Worm (Caenorhabditis elegans) whole organism, young adult: ENCODE results near the gene algn-2.

ENCODE experiments used
- F49E8.2 ChIP-seq: sonication (generic microtip); optimal IDR thresholded peaks from 3 replicates; lab custom pipeline; 2017; ENCODE audit warnings: missing genetic modification characterization, mild to moderate bottlenecking, missing compliant biosample characterization, antibody characterized with exemption, moderate library complexity; ENCODE audit not compliant: insufficient read depth
- F52B5.7 ChIP-seq: sonication (generic microtip); optimal IDR thresholded peaks from 2 replicates; lab custom pipeline; 2016; ENCODE audit warnings: mild to moderate bottlenecking, missing genetic modification characterization, missing compliant biosample characterization
- F57C9.4 ChIP-seq: sonication (generic microtip); optimal IDR thresholded peaks from 2 replicates; lab custom pipeline; 2017; ENCODE audit warnings: mild to moderate bottlenecking, missing genetic modification characterization, missing compliant biosample characterization
- Y67H2A.10 ChIP-seq: fragments of 200-800 bp; sonication (Bioruptor generic); conservative IDR thresholded peaks from 2 replicates; pipeline ENCODE4 v1.3.6; 2022; ENCODE audit warnings: missing genetic modification reagents, missing genetic modification characterization, missing compliant biosample characterization
- Y79H2A.3 ChIP-seq: fragments of 200-800 bp; sonication (Bioruptor generic); conservative IDR thresholded peaks from 2 replicates; pipeline ENCODE4 v1.3.6; 2022; ENCODE audit warnings: missing genetic modification reagents, missing genetic modification characterization, missing compliant biosample characterization
- ekl-4 ChIP-seq: fragments of 200-800 bp; sonication (Bioruptor generic); IDR thresholded peaks from 2 replicates; pipeline ENCODE4 v1.3.6; 2022; ENCODE audit warnings: missing genetic modification reagents, missing genetic modification characterization, missing compliant biosample characterization
- lin-35 ChIP-seq, 3 experiments: fragments of 150-350 bp in 2 of 3; sonication (generic microtip) in 1 of 3; optimal IDR thresholded peaks; 2 replicates each; lab custom pipeline; 2014 to 2018; ENCODE audit warnings: missing biosample characterization in 3 of 3, missing genetic modification characterization in 3 of 3, missing genetic modification reagents in 3 of 3
- nhr-80 ChIP-seq: sonication (generic microtip); optimal IDR thresholded peaks from 2 replicates; lab custom pipeline; 2016; ENCODE audit warnings: missing genetic modification characterization, missing compliant biosample characterization

DNA sequence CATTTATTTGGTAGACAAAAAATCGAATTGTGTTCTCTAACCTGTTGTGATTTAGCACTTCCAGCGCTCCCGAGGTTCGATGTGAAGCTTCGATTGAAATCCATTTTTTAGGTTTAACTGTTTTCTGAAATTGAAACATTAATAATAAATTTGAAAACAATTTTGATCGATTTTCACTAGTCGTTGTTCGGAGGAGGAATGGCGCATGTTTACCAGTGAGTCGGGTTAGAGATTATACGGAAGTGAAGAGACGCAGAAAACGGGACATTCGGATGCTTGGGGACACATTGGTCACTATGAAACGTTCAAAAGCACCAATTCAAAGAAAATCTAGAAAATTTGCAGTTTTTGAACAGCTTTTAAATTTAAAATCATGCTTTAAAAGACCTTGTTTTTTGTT lies 23.7 kb downstream of the algn-2 start, which contains the start of gene fbxl-3:
- no peak for TF ChIP-seq F52B5.7
- TF ChIP-seq lin-35 (GFP tag; optimal IDR thresholded peaks at IDR 0.05; lab: Kevin White, UChicago) = no peak
- no peak for TF ChIP-seq nhr-80
- TF ChIP-seq Y79H2A.3 = no peak
- TF ChIP-seq F57C9.4 = no peak
- TF ChIP-seq ekl-4 (GFP tag; lab: Robert Waterston, UW) = no peak
- no peak for TF ChIP-seq F49E8.2 (tag; lab: Kevin White, UChicago)
- TF ChIP-seq Y67H2A.10 (GFP tag; lab: Robert Waterston, UW) = no peak
